Worm (Caenorhabditis elegans) whole organism, L4/young adult: ENCODE data around the gene Y75B8A.24.

Source experiments
- W03F9.2 ChIP-seq: fragments of 150-350 bp; optimal IDR thresholded peaks from 2 replicates; lab custom pipeline; 2014; ENCODE audit warnings: missing biosample characterization, missing genetic modification characterization
- dao-5 ChIP-seq: sonication (generic microtip); optimal IDR thresholded peaks from 2 replicates; lab custom pipeline; 2016; ENCODE audit warnings: missing genotype, missing genetic modification characterization, moderate library complexity, missing compliant biosample characterization
- him-1 ChIP-seq: sonication (generic microtip); optimal IDR thresholded peaks from 2 replicates; lab custom pipeline; 2016; ENCODE audit warnings: missing genotype, missing genetic modification reagents, missing genetic modification characterization, missing compliant biosample characterization

- TF ChIP-seq him-1 (tag; lab: Kevin White, UChicago) (no peak), dao-5 (tag; lab: Kevin White, UChicago) (no peak), W03F9.2 (tag; lab: Kevin White, UChicago) (no peak)
Observed at ce11 chrIII:12260413-12260812, 13.1 kb downstream of the Y75B8A.24 start.
